Fruit fly (Drosophila melanogaster): ENCODE data around the gene Sirt7.

Gene Sirt7

DNA sequence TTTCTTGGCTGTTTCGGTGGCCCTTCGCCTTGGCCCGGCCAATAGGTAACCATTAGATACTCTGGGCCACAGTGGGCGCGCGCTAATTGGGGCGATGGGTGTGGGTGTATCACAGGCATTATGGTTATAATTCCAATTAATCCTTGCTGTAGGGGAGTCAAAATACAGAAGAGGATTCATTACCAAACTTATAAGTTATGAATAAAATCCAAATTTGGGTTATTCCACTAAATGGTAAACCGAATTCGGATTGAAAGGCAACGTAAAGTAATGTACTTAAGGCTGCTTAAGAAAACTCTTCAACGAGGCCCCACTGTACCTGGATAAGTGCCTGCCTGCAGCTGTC lies 33.9 kb downstream of the Sirt7 start (continued):
- peak; percentile 75 for TF ChIP-seq CG2678 (tag; optimal IDR thresholded peaks at IDR 0.05)
- TF ChIP-seq ftz-f1 (GFP tag; optimal IDR thresholded peaks at IDR 0.05), result peak; percentile 35
- peak; percentile 62 for TF ChIP-seq CG13296 (GFP tag; optimal IDR thresholded peaks at IDR 0.05)
- no peak for TF ChIP-seq Max (GFP tag; optimal IDR thresholded peaks at IDR 0.05)
- TF ChIP-seq H15 (GFP tag; IDR thresholded peaks at IDR 0.05), result 0 out of 3 replicates have a peak, but pooled peaks have one; percentile 17
- TF ChIP-seq NC2α (GFP tag; optimal IDR thresholded peaks at IDR 0.05), result no peak
- TF ChIP-seq Ada2b (GFP tag; IDR thresholded peaks at IDR 0.05), result peak; percentile 44; the same call in 1 of the 2 replicates
- TF ChIP-seq stwl (tag; optimal IDR thresholded peaks at IDR 0.05), result no peak
- TF ChIP-seq exex (tag; optimal IDR thresholded peaks at IDR 0.05), result no peak
- peak; percentile 20 for TF ChIP-seq CG9727 (GFP tag; optimal IDR thresholded peaks at IDR 0.05)
- no peak for TF ChIP-seq HLH54F (GFP tag; optimal IDR thresholded peaks at IDR 0.05)
- peak; percentile 55; the same call in 1 of the 2 replicates for TF ChIP-seq CG32772 (GFP tag; IDR thresholded peaks at IDR 0.05)
- TF ChIP-seq shn (GFP tag; optimal IDR thresholded peaks at IDR 0.05), result no peak
- TF ChIP-seq run (tag; optimal IDR thresholded peaks at IDR 0.05), result peak; percentile 21
- peak; percentile 21; the same call in 1 of the 2 replicates for TF ChIP-seq stc (GFP tag; IDR thresholded peaks at IDR 0.05)
- TF ChIP-seq Antp (GFP tag; optimal IDR thresholded peaks at IDR 0.05), result no peak
- TF ChIP-seq CG2199 (GFP tag; IDR thresholded peaks at IDR 0.05), result no peak
- no peak for TF ChIP-seq maf-S (GFP tag; optimal IDR thresholded peaks at IDR 0.05)
- no peak for TF ChIP-seq CrebB (tag; optimal IDR thresholded peaks at IDR 0.05)
- peak; percentile 20 for TF ChIP-seq CG10274 (GFP tag; optimal IDR thresholded peaks at IDR 0.05)
- peak; percentile 52 for TF ChIP-seq CG18262 (tag; optimal IDR thresholded peaks at IDR 0.05)
- TF ChIP-seq Hand (GFP tag; optimal IDR thresholded peaks at IDR 0.05), result no peak
- peak; percentile 83 for TF ChIP-seq dysf (GFP tag; IDR thresholded peaks at IDR 0.05)
- TF ChIP-seq tgo (GFP tag; IDR thresholded peaks at IDR 0.05), result peak; percentile 59; the same call in 2 of the 3 replicates
- peak; percentile 39 for TF ChIP-seq eyg (GFP tag; optimal IDR thresholded peaks at IDR 0.05)
- TF ChIP-seq CG10147 (GFP tag; optimal IDR thresholded peaks at IDR 0.05), result peak; percentile 31
- no peak for TF ChIP-seq CG13775 (GFP tag; optimal IDR thresholded peaks at IDR 0.05)
- TF ChIP-seq grn (GFP tag; optimal IDR thresholded peaks at IDR 0.05), result no peak
- TF ChIP-seq pb (GFP tag; optimal IDR thresholded peaks at IDR 0.05), result peak; percentile 8
- no peak for TF ChIP-seq ato (GFP tag; IDR thresholded peaks at IDR 0.05; ENCODE audit: partially characterized antibody)
- 0 out of 2 replicates have a peak, but pooled peaks have one; percentile 38 for TF ChIP-seq CG11247 (GFP tag; IDR thresholded peaks at IDR 0.05)
- TF ChIP-seq crc (GFP tag; optimal IDR thresholded peaks at IDR 0.05), result no peak

DNA sequence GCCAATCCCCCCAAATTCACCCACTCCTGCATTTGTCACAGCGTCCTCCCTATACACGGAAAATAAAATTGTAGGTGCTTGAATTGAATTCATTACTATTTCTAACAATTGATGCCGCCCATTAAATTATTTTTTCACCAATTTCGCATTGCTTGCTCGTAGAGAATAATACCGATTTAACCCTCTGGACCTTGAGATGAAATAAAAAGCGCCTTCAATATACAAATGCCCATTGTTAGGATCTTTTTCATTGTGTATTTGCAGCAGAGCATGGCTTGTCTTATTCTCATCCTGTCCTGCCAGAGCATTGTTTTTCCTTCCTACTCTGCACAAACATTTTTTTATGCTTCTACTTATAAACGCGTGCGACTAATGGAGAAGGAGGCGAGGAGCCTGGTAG lies 35.9 kb downstream of the Sirt7 start:
- TF ChIP-seq Optix (GFP tag; IDR thresholded peaks at IDR 0.05) (0 out of 3 replicates have a peak, but pooled peaks have one; percentile 17), Med (GFP tag) (peak; percentile 15), grn (GFP tag; optimal IDR thresholded peaks at IDR 0.05) (no peak), CG14667 (GFP tag; IDR thresholded peaks at IDR 0.05) (no peak), sens (GFP tag) (peak; percentile 29), lab (GFP tag; optimal IDR thresholded peaks at IDR 0.05) (peak; percentile 9), CG18599 (GFP tag; optimal IDR thresholded peaks at IDR 0.05) (peak; percentile 51), bsh (GFP tag; optimal IDR thresholded peaks at IDR 0.05) (peak in 1 of 2 experiments; percentile 12)

- TF ChIP-seq CG18599 (GFP tag; optimal IDR thresholded peaks at IDR 0.05) (peak; percentile 58), bsh (GFP tag; optimal IDR thresholded peaks at IDR 0.05) (peak in 1 of 2 experiments; percentile 45), otp (GFP tag; IDR thresholded peaks at IDR 0.05) (peak; percentile 30; the same call in 1 of the 3 replicates), CG13624 (GFP tag; optimal IDR thresholded peaks at IDR 0.05) (no peak), peb (GFP tag; IDR thresholded peaks at IDR 0.05) (no peak), Atf6 (GFP tag; IDR thresholded peaks at IDR 0.05) (0 out of 2 replicates have a peak, but pooled peaks have one; percentile 7), CG11456 (GFP tag; IDR thresholded peaks at IDR 0.05) (0 out of 3 replicates have a peak, but pooled peaks have one; percentile 45), Doc2 (GFP tag; IDR thresholded peaks at IDR 0.05) (no peak), Drgx (GFP tag; IDR thresholded peaks at IDR 0.05) (peak; percentile 60; the same call in 1 of the 2 replicates), CG4424 (GFP tag; optimal IDR thresholded peaks at IDR 0.05) (no peak), CG9817 (tag; optimal IDR thresholded peaks at IDR 0.05) (no peak), CG6854 (GFP tag; optimal IDR thresholded peaks at IDR 0.05) (no peak), Hand (GFP tag; optimal IDR thresholded peaks at IDR 0.05) (peak; percentile 27), sens (GFP tag) (peak; percentile 78), CG31388 (GFP tag; optimal IDR thresholded peaks at IDR 0.05) (no peak), CG7556 (GFP tag; optimal IDR thresholded peaks at IDR 0.05) (peak; percentile 10)
Observed at dm6 chr3R:29094152-29094551, 38.4 kb downstream of the Sirt7 start.

Measured in whole organism, embryonic.